Fruit fly (Drosophila melanogaster): ENCODE measurements around the gene Tpr2.

DNA sequence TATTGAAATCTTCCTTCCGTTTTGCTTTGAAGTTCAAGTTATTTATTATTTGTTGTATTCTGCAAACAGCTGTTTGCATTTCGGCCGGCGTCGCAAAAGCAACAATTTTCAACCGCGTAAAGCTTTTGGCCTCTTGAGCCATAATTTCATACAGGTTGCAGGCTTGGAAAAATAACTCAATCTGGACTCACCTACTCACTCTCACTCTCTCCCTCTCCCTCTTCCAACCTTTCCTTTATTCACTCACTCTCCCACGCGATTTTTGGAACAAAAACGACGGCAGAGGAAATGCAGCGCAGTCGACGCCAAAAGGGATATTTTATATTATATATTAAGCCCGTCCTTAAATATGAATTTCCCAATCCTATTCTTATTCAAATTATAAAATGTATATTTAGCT lies 52.6 kb downstream of the Tpr2 start:
- no peak for TF ChIP-seq psq (optimal IDR thresholded peaks at IDR 0.05)
- TF ChIP-seq pan (optimal IDR thresholded peaks at IDR 0.05) = no peak
- TF ChIP-seq CG8478 (optimal IDR thresholded peaks at IDR 0.05) = no peak
- no peak for TF ChIP-seq usp (GFP tag; optimal IDR thresholded peaks at IDR 0.05)
- TF ChIP-seq Dll (optimal IDR thresholded peaks at IDR 0.05) = no peak
